Fruit fly (Drosophila melanogaster) whole organism, embryonic: ENCODE results near the gene MCU.

ENCODE experiments used
- Adf1 ChIP-seq: fragments of 200-800 bp; sonication (Bioruptor generic); IDR thresholded peaks from 2 replicates; pipeline ENCODE4 v1.3.6; 2022; ENCODE audit warnings: missing biosample characterization, missing genetic modification characterization
- Aef1 ChIP-seq: fragments of 200-800 bp; sonication (Bioruptor generic); IDR thresholded peaks from 3 replicates; pipeline ENCODE4 v1.3.6; 2022; ENCODE audit warnings: missing biosample characterization, missing genetic modification characterization
- Atf3 ChIP-seq: fragments of 200-800 bp; sonication (Bioruptor generic); optimal IDR thresholded peaks from 3 replicates; lab custom pipeline; 2016; ENCODE audit warnings: missing biosample characterization, missing genetic modification characterization
- CG10267 ChIP-seq: fragments of 200-800 bp; sonication (Bioruptor generic); optimal IDR thresholded peaks from 2 replicates; lab custom pipeline; 2018; ENCODE audit warnings: missing biosample characterization, mild to moderate bottlenecking, missing genetic modification characterization, moderate library complexity
- CG11247 ChIP-seq: fragments of 200-800 bp; sonication (Bioruptor generic); IDR thresholded peaks from 2 replicates; pipeline ENCODE4 v1.3.6; 2022; ENCODE audit warnings: missing biosample characterization, missing genetic modification characterization
- CG11456 ChIP-seq: fragments of 200-800 bp; sonication (Bioruptor generic); IDR thresholded peaks from 3 replicates; pipeline ENCODE4 v1.3.6; 2022; ENCODE audit warnings: missing biosample characterization, missing genetic modification characterization
- CG12155 ChIP-seq: fragments of 200-800 bp; sonication (Bioruptor generic); optimal IDR thresholded peaks from 3 replicates; lab custom pipeline; 2016; ENCODE audit warnings: missing biosample characterization, missing genetic modification characterization
- CG12236 ChIP-seq: fragments of 200-800 bp; sonication (Bioruptor generic); optimal IDR thresholded peaks from 2 replicates; lab custom pipeline; 2016; ENCODE audit warnings: missing biosample characterization, missing genetic modification characterization
- CG13424 ChIP-seq: fragments of 200-800 bp; sonication (Bioruptor generic); optimal IDR thresholded peaks from 2 replicates; lab custom pipeline; 2019; ENCODE audit warnings: missing biosample characterization, mild to moderate bottlenecking, missing genetic modification characterization, moderate library complexity
- CG13624 ChIP-seq: fragments of 200-800 bp; sonication (Bioruptor generic); optimal IDR thresholded peaks from 2 replicates; lab custom pipeline; 2016; ENCODE audit warnings: missing biosample characterization, missing genetic modification characterization
- CG17361 ChIP-seq: fragments of 200-800 bp; sonication (Bioruptor generic); IDR thresholded peaks from 3 replicates; pipeline ENCODE4 v1.3.6; 2022; ENCODE audit warnings: missing biosample characterization, missing genetic modification characterization
- CG17612 ChIP-seq: fragments of 200-800 bp; sonication (Bioruptor generic); IDR thresholded peaks from 2 replicates; pipeline ENCODE4 v1.3.6; 2022; ENCODE audit warnings: missing biosample characterization, missing genetic modification characterization
- CG2199 ChIP-seq: fragments of 200-800 bp; sonication (Bioruptor generic); IDR thresholded peaks from 3 replicates; pipeline ENCODE4 v1.3.6; 2022; ENCODE audit warnings: missing biosample characterization, missing genetic modification characterization
- CG3065 ChIP-seq: fragments of 200-800 bp; sonication (Bioruptor generic); optimal IDR thresholded peaks from 2 replicates; lab custom pipeline; 2016; ENCODE audit warnings: missing biosample characterization, missing genetic modification characterization
- CG31224 ChIP-seq: fragments of 200-800 bp; sonication (Bioruptor generic); IDR thresholded peaks from 2 replicates; pipeline ENCODE4 v1.3.6; 2022; ENCODE audit warnings: missing biosample characterization, missing genetic modification characterization
- CG31365 ChIP-seq: fragments of 200-800 bp; sonication (Bioruptor generic); optimal IDR thresholded peaks from 2 replicates; lab custom pipeline; 2018; ENCODE audit warnings: missing biosample characterization, mild to moderate bottlenecking, missing genetic modification characterization
- CG3995 ChIP-seq: fragments of 200-800 bp; sonication (Bioruptor generic); optimal IDR thresholded peaks from 3 replicates; lab custom pipeline; 2016; ENCODE audit warnings: missing biosample characterization, missing genetic modification characterization
- CG4617 ChIP-seq: fragments of 200-800 bp; sonication (Bioruptor generic); optimal IDR thresholded peaks from 3 replicates; lab custom pipeline; 2016; ENCODE audit warnings: missing biosample characterization, missing genetic modification characterization, borderline replicate concordance
- CG4820 ChIP-seq: fragments of 200-800 bp; sonication (Bioruptor generic); optimal IDR thresholded peaks from 3 replicates; lab custom pipeline; 2016; ENCODE audit warnings: missing biosample characterization, missing genetic modification characterization
- CG7271 ChIP-seq: fragments of 200-800 bp; sonication (Bioruptor generic); optimal IDR thresholded peaks from 2 replicates; lab custom pipeline; 2018; ENCODE audit warnings: missing biosample characterization, mild to moderate bottlenecking, missing genetic modification characterization, moderate library complexity
- CG9609 ChIP-seq: fragments of 200-800 bp; sonication (Bioruptor generic); optimal IDR thresholded peaks from 3 replicates; lab custom pipeline; 2016; ENCODE audit warnings: missing biosample characterization, missing genetic modification characterization
- CG9817 ChIP-seq: fragments of 200-800 bp; sonication (Bioruptor generic); optimal IDR thresholded peaks from 2 replicates; lab custom pipeline; 2018; ENCODE audit warnings: missing biosample characterization, mild to moderate bottlenecking, missing genetic modification characterization, moderate library complexity
- CTCF ChIP-seq: fragments of 200-800 bp; sonication (Bioruptor generic); optimal IDR thresholded peaks from 2 replicates; lab custom pipeline; 2017; ENCODE audit warnings: missing biosample characterization, mild to moderate bottlenecking, missing genetic modification characterization, moderate library complexity
- Gsc ChIP-seq: fragments of 200-800 bp; sonication (Bioruptor generic); IDR thresholded peaks from 2 replicates; pipeline ENCODE4 v1.3.6; 2022; ENCODE audit warnings: missing biosample characterization, missing genetic modification characterization
- Hand ChIP-seq: fragments of 200-800 bp; sonication (Bioruptor generic); optimal IDR thresholded peaks from 2 replicates; lab custom pipeline; 2017; ENCODE audit warnings: mild to moderate bottlenecking, missing biosample characterization, missing genetic modification reagents, missing genetic modification characterization
- Hr51 ChIP-seq, 2 experiments: fragments of 200-800 bp; sonication (Bioruptor generic); optimal IDR thresholded peaks; 2 replicates in 1 of 2; 3 replicates in 1 of 2; lab custom pipeline; 2016 to 2018; ENCODE audit warnings: missing biosample characterization in 2 of 2, missing genetic modification characterization in 2 of 2, mild to moderate bottlenecking in 1 of 2, moderate library complexity in 1 of 2
- MESR4 ChIP-seq: fragments of 200-800 bp; sonication (Bioruptor generic); optimal IDR thresholded peaks from 2 replicates; lab custom pipeline; 2018; ENCODE audit warnings: missing biosample characterization, mild to moderate bottlenecking, missing genetic modification characterization, moderate library complexity
- Mad ChIP-seq: fragments of 200-800 bp; sonication (Bioruptor generic); optimal IDR thresholded peaks from 2 replicates; lab custom pipeline; 2016; ENCODE audit warnings: missing biosample characterization, missing genetic modification characterization
- Meics ChIP-seq: fragments of 200-800 bp; sonication (Bioruptor generic); optimal IDR thresholded peaks from 2 replicates; lab custom pipeline; 2017; ENCODE audit warnings: missing biosample characterization, mild to moderate bottlenecking, missing genetic modification characterization
- Oli ChIP-seq: fragments of 200-800 bp; sonication (Bioruptor generic); optimal IDR thresholded peaks from 2 replicates; lab custom pipeline; 2018; ENCODE audit warnings: missing biosample characterization, mild to moderate bottlenecking, missing genetic modification characterization, moderate library complexity
- Sry-δ ChIP-seq: fragments of 200-800 bp; sonication (Bioruptor generic); optimal IDR thresholded peaks from 2 replicates; lab custom pipeline; 2016; ENCODE audit warnings: missing biosample characterization, missing genetic modification characterization
- Taf1 ChIP-seq: fragments of 200-800 bp; sonication (Bioruptor generic); IDR thresholded peaks from 2 replicates; pipeline ENCODE4 v1.3.6; 2022; ENCODE audit warnings: missing biosample characterization, missing genetic modification characterization
- amos ChIP-seq: fragments of 200-800 bp; sonication (Bioruptor generic); IDR thresholded peaks from 2 replicates; pipeline ENCODE4 v1.3.6; 2022; ENCODE audit warnings: missing biosample characterization, missing genetic modification characterization; ENCODE audit not compliant: partially characterized antibody
- bigmax ChIP-seq: fragments of 200-800 bp; sonication (Bioruptor generic); optimal IDR thresholded peaks from 2 replicates; lab custom pipeline; 2018; ENCODE audit warnings: missing biosample characterization, mild to moderate bottlenecking, missing genetic modification characterization
- cg ChIP-seq: fragments of 200-800 bp; sonication (Bioruptor generic); optimal IDR thresholded peaks from 3 replicates; lab custom pipeline; 2019; ENCODE audit warnings: missing biosample characterization, mild to moderate bottlenecking, missing genetic modification characterization, moderate library complexity
- chif ChIP-seq, 2 experiments: fragments of 200-800 bp; sonication (Bioruptor generic); optimal IDR thresholded peaks; 3 replicates each; lab custom pipeline; 2016; ENCODE audit warnings: missing biosample characterization in 2 of 2, missing genetic modification characterization in 2 of 2
- corto ChIP-seq: fragments of 200-800 bp; sonication (Bioruptor generic); optimal IDR thresholded peaks from 2 replicates; lab custom pipeline; 2016; ENCODE audit warnings: missing biosample characterization, mild to moderate bottlenecking, missing genetic modification characterization, moderate library complexity
- croc ChIP-seq: fragments of 200-800 bp; sonication (Bioruptor generic); conservative IDR thresholded peaks from 3 replicates; pipeline ENCODE4 v1.3.6; 2022; ENCODE audit warnings: missing biosample characterization, missing genetic modification characterization
- ewg ChIP-seq: fragments of 200-800 bp; sonication (Bioruptor generic); optimal IDR thresholded peaks from 3 replicates; lab custom pipeline; 2017; ENCODE audit warnings: mild to moderate bottlenecking, missing biosample characterization, missing genetic modification reagents, missing genetic modification characterization
- gem ChIP-seq: fragments of 200-800 bp; sonication (Bioruptor generic); optimal IDR thresholded peaks from 2 replicates; lab custom pipeline; 2019; ENCODE audit warnings: missing biosample characterization, mild to moderate bottlenecking, missing genetic modification characterization, moderate library complexity
- grn ChIP-seq: fragments of 200-800 bp; sonication (Bioruptor generic); optimal IDR thresholded peaks from 3 replicates; lab custom pipeline; 2017; ENCODE audit warnings: missing biosample characterization, missing genetic modification characterization
- insv ChIP-seq, 2 experiments: fragments of 200-800 bp; sonication (Bioruptor generic); optimal IDR thresholded peaks; 3 replicates each; lab custom pipeline; 2016 to 2018; ENCODE audit warnings: missing biosample characterization in 2 of 2, missing genetic modification characterization in 2 of 2
- jigr1 ChIP-seq: fragments of 200-800 bp; sonication (Bioruptor generic); IDR thresholded peaks from 3 replicates; pipeline ENCODE4 v1.3.6; 2022; ENCODE audit warnings: missing biosample characterization, missing genetic modification characterization
- lab ChIP-seq: fragments of 200-800 bp; sonication (Bioruptor generic); optimal IDR thresholded peaks from 3 replicates; lab custom pipeline; 2017; ENCODE audit warnings: missing biosample characterization, missing genetic modification characterization, mild to moderate bottlenecking, moderate library complexity, missing genetic modification reagents
- org-1 ChIP-seq: fragments of 200-800 bp; sonication (Bioruptor generic); optimal IDR thresholded peaks from 2 replicates; lab custom pipeline; 2017; ENCODE audit warnings: missing biosample characterization, missing genetic modification characterization
- otp ChIP-seq: fragments of 200-800 bp; sonication (Bioruptor generic); IDR thresholded peaks from 3 replicates; pipeline ENCODE4, ENCODE4 v1.3.6; 2022; ENCODE audit warnings: missing biosample characterization, missing genetic modification characterization
- prd ChIP-seq, 3 experiments: fragments of >200 bp in 2 of 3; fragments of 200-800 bp in 1 of 3; sonication (Bioruptor generic) in 1 of 3; optimal IDR thresholded peaks in 2 of 3; IDR thresholded peaks in 1 of 3; 2 replicates in 2 of 3; 3 replicates in 1 of 3; pipeline versions ENCODE4 v1.3.6 to Lab custom; 2017 to 2022; ENCODE audit warnings: missing biosample characterization in 1 of 3, missing genetic modification characterization in 1 of 3
- salm ChIP-seq: fragments of 200-800 bp; sonication (Bioruptor generic); optimal IDR thresholded peaks from 2 replicates; lab custom pipeline; 2018; ENCODE audit warnings: missing biosample characterization, mild to moderate bottlenecking, missing genetic modification characterization
- sob ChIP-seq: fragments of 200-800 bp; sonication (Bioruptor generic); IDR thresholded peaks from 2 replicates; pipeline ENCODE4 v1.3.6; 2022; ENCODE audit warnings: missing biosample characterization, missing genetic modification characterization
- sug ChIP-seq: fragments of 200-800 bp; optimal IDR thresholded peaks from 2 replicates; lab custom pipeline; 2019; ENCODE audit warnings: missing biosample characterization, mild to moderate bottlenecking, missing genetic modification characterization, moderate library complexity
- wek ChIP-seq: fragments of 200-800 bp; sonication (Bioruptor generic); optimal IDR thresholded peaks from 3 replicates; lab custom pipeline; 2018; ENCODE audit warnings: missing biosample characterization, mild to moderate bottlenecking, missing genetic modification characterization, moderate library complexity

The MCU gene

DNA sequence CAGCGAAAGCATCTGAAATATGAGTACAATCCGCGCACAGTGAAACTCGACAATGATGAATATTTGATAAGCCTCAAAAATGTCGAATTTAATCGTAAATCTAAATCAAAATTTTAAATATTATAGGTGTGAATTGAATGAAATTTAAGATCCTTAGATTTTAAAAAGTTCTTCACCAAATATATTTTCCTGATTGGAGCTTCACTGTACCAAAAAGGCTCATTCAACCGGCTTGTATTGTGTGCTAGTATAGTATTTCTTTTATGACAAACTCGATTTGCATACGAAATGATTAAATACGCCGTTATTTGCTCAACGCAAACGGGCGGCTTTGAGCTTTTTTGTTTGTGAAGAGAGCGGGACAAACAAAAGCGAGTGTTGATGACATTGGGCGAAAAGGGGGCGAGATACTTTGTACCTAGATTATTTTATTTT, 2.4 kb downstream of the MCU start (continued):
- TF ChIP-seq CG12236 (peak; percentile 48), Mad (GFP tag; lab: Kevin White, UChicago) (peak; percentile 75), CG17361 (GFP tag; lab: Robert Waterston, UW) (peak; percentile 85), CG7271 (tag; lab: Kevin White, UChicago) (peak; percentile 7), CG10267 (peak; percentile 59), gem (tag; lab: Kevin White, UChicago) (peak; percentile 91), chif (GFP tag; optimal IDR thresholded peaks at IDR 0.05; lab: Kevin White, UChicago) (peak; percentile 71), sob (GFP tag; lab: Robert Waterston, UW) (peak; percentile 95), MESR4 (GFP tag; lab: Kevin White, UChicago) (no peak), Oli (tag; lab: Kevin White, UChicago) (peak; percentile 81), CG13424 (peak; percentile 87), lab (GFP tag; lab: Kevin White, UChicago) (peak; percentile 92), CG4617 (GFP tag; lab: Kevin White, UChicago) (peak; percentile 17), CG3065 (GFP tag; lab: Kevin White, UChicago) (peak; percentile 30), grn (GFP tag; lab: Kevin White, UChicago) (no peak), prd (optimal IDR thresholded peaks at IDR 0.05; lab: Kevin White, UChicago) (no peak), prd (GFP tag; IDR thresholded peaks at IDR 0.05; lab: Robert Waterston, UW) (peak; percentile 84), sug (peak; percentile 86), salm (peak; percentile 72), CG11456 (peak; percentile 84), org-1 (GFP tag; lab: Kevin White, UChicago) (peak; percentile 79), amos (GFP tag; lab: Robert Waterston, UW) (no peak), otp (GFP tag; lab: Robert Waterston, UW) (peak; percentile 61), ewg (GFP tag; lab: Kevin White, UChicago) (peak; percentile 44), Adf1 (GFP tag; lab: Robert Waterston, UW) (peak; percentile 76), CTCF (GFP tag; lab: Kevin White, UChicago) (no peak), CG31365 (tag; lab: Kevin White, UChicago) (peak; percentile 32), Aef1 (GFP tag; lab: Robert Waterston, UW) (peak; percentile 77), corto (GFP tag; lab: Kevin White, UChicago) (peak; percentile 35), Meics (GFP tag; lab: Kevin White, UChicago) (peak; percentile 89), Gsc (GFP tag; lab: Robert Waterston, UW) (no peak), Hand (GFP tag; lab: Kevin White, UChicago) (peak; percentile 86), jigr1 (no peak; the same call in 2 of the 3 replicates), Atf3 (GFP tag; lab: Kevin White, UChicago) (peak; percentile 22), CG2199 (GFP tag; lab: Robert Waterston, UW) (no peak), Sry-δ (GFP tag; lab: Kevin White, UChicago) (peak; percentile 35), CG17612 (GFP tag; lab: Robert Waterston, UW) (peak; percentile 57), cg (GFP tag; lab: Kevin White, UChicago) (no peak), CG11247 (GFP tag; lab: Robert Waterston, UW) (peak; percentile 83), Taf1 (GFP tag; lab: Robert Waterston, UW) (peak; percentile 83), CG3995 (GFP tag; lab: Kevin White, UChicago) (peak; percentile 57), CG9817 (tag; lab: Kevin White, UChicago) (peak; percentile 88), insv (GFP tag; optimal IDR thresholded peaks at IDR 0.05; lab: Kevin White, UChicago) (peak in 1 of 2 experiments; percentile 36), wek (GFP tag; lab: Kevin White, UChicago) (peak; percentile 62), CG31224 (GFP tag; lab: Robert Waterston, UW) (peak; percentile 85), CG9609 (peak; percentile 66), CG13624 (peak; percentile 89), bigmax (peak; percentile 3), CG12155 (GFP tag; lab: Kevin White, UChicago) (peak; percentile 81), CG4820 (peak; percentile 40), Hr51 (GFP tag; optimal IDR thresholded peaks at IDR 0.05; lab: Kevin White, UChicago) (peak; percentile 77 to 89), croc (GFP tag; lab: Robert Waterston, UW) (peak; percentile 70; the same call in 2 of the 3 replicates)
